Fruit fly (Drosophila melanogaster) whole organism, prepupa: ENCODE measurements around the gene CG43703.

Source experiments
- Blimp-1 ChIP-seq: fragments of 200-800 bp; sonication (Bioruptor generic); optimal IDR thresholded peaks from 3 replicates; lab custom pipeline; 2017; ENCODE audit warnings: missing biosample characterization, missing genetic modification characterization, mild to moderate bottlenecking, moderate library complexity, missing genetic modification reagents
- CG11294 ChIP-seq: fragments of 200-800 bp; sonication (Bioruptor generic); IDR thresholded peaks from 2 replicates; pipeline ENCODE4 v1.3.6; 2022; ENCODE audit warnings: missing biosample characterization, missing genetic modification characterization
- CG11902 ChIP-seq: fragments of 200-800 bp; sonication (Bioruptor generic); optimal IDR thresholded peaks from 3 replicates; lab custom pipeline; 2016; ENCODE audit warnings: missing biosample characterization, missing genetic modification characterization
- CG15336 ChIP-seq: fragments of 200-800 bp; sonication (Bioruptor generic); IDR thresholded peaks from 2 replicates; pipeline ENCODE4 v1.3.6; 2022; ENCODE audit warnings: missing biosample characterization, missing genetic modification characterization
- CG16779 ChIP-seq: fragments of 200-800 bp; sonication (Bioruptor generic); optimal IDR thresholded peaks from 3 replicates; lab custom pipeline; 2017; ENCODE audit warnings: missing biosample characterization, mild to moderate bottlenecking, missing genetic modification characterization
- CG3032 ChIP-seq: fragments of 200-800 bp; optimal IDR thresholded peaks from 2 replicates; lab custom pipeline; 2019; ENCODE audit warnings: missing biosample characterization, mild to moderate bottlenecking, missing genetic modification characterization, moderate library complexity
- CG32006 ChIP-seq: fragments of 200-800 bp; sonication (Bioruptor generic); optimal IDR thresholded peaks from 3 replicates; lab custom pipeline; 2017; ENCODE audit warnings: missing biosample characterization, mild to moderate bottlenecking, missing genetic modification characterization
- CG3919 ChIP-seq: fragments of 200-800 bp; sonication (Bioruptor generic); optimal IDR thresholded peaks from 3 replicates; lab custom pipeline; 2016; ENCODE audit warnings: missing biosample characterization, missing genetic modification characterization
- CG4318 ChIP-seq: fragments of 200-800 bp; sonication (Bioruptor generic); optimal IDR thresholded peaks from 3 replicates; lab custom pipeline; 2017; ENCODE audit warnings: missing biosample characterization, mild to moderate bottlenecking, missing genetic modification characterization
- CG6163 ChIP-seq: fragments of 200-800 bp; sonication (Bioruptor generic); IDR thresholded peaks from 3 replicates; pipeline ENCODE4 v1.3.6; 2022; ENCODE audit warnings: missing biosample characterization, missing genetic modification characterization
- CG6808 ChIP-seq: fragments of 200-800 bp; sonication (Bioruptor generic); optimal IDR thresholded peaks from 3 replicates; lab custom pipeline; 2017; ENCODE audit warnings: missing biosample characterization, missing genetic modification characterization, mild to moderate bottlenecking, moderate library complexity, missing genetic modification reagents
- CG6854 ChIP-seq: fragments of 200-800 bp; sonication (Bioruptor generic); optimal IDR thresholded peaks from 2 replicates; lab custom pipeline; 2017; ENCODE audit warnings: missing biosample characterization, mild to moderate bottlenecking, missing genetic modification characterization
- CG7368 ChIP-seq: fragments of 200-800 bp; sonication (Bioruptor generic); optimal IDR thresholded peaks from 3 replicates; lab custom pipeline; 2016; ENCODE audit warnings: missing biosample characterization, missing genetic modification characterization
- CG8319 ChIP-seq: fragments of 200-800 bp; sonication (Bioruptor generic); optimal IDR thresholded peaks from 3 replicates; lab custom pipeline; 2016; ENCODE audit warnings: missing biosample characterization, missing genetic modification characterization
- CG9139 ChIP-seq: fragments of 200-800 bp; sonication (Bioruptor generic); optimal IDR thresholded peaks from 3 replicates; lab custom pipeline; 2017; ENCODE audit warnings: missing biosample characterization, mild to moderate bottlenecking, missing genetic modification characterization
- Eip75B ChIP-seq: fragments of 200-800 bp; sonication (Bioruptor generic); optimal IDR thresholded peaks from 3 replicates; lab custom pipeline; 2016; ENCODE audit warnings: missing biosample characterization, missing genetic modification characterization
- Eip78C ChIP-seq: fragments of 200-800 bp; sonication (Bioruptor generic); peaks from one replicate; lab custom pipeline; 2016; ENCODE audit warnings: missing biosample characterization, missing genetic modification characterization
- Ets96B ChIP-seq: fragments of 200-800 bp; optimal IDR thresholded peaks from 2 replicates; lab custom pipeline; 2019; ENCODE audit warnings: missing biosample characterization, mild to moderate bottlenecking, missing genetic modification characterization, moderate library complexity
- Gug ChIP-seq: fragments of 200-800 bp; sonication (Bioruptor generic); IDR thresholded peaks from 2 replicates; pipeline ENCODE4 v1.3.6; 2022; ENCODE audit warnings: missing biosample characterization, missing genetic modification characterization
- Hr4 ChIP-seq: fragments of 200-800 bp; sonication (Bioruptor generic); optimal IDR thresholded peaks from 3 replicates; lab custom pipeline; 2016; ENCODE audit warnings: missing biosample characterization, missing genetic modification characterization
- OdsH ChIP-seq: fragments of 200-800 bp; sonication (Bioruptor generic); optimal IDR thresholded peaks from 3 replicates; lab custom pipeline; 2016; ENCODE audit warnings: missing biosample characterization, missing genetic modification characterization
- Smox ChIP-seq: fragments of 200-800 bp; sonication (Bioruptor generic); optimal IDR thresholded peaks from 3 replicates; lab custom pipeline; 2016; ENCODE audit warnings: missing biosample characterization, missing genetic modification characterization
- Sox102F ChIP-seq: fragments of 200-800 bp; sonication (Bioruptor generic); optimal IDR thresholded peaks from 2 replicates; lab custom pipeline; 2016; ENCODE audit warnings: missing biosample characterization, mild to moderate bottlenecking, missing genetic modification characterization
- Sox14 ChIP-seq: fragments of 200-800 bp; sonication (Bioruptor generic); optimal IDR thresholded peaks from 3 replicates; lab custom pipeline; 2016; ENCODE audit warnings: missing biosample characterization, missing genetic modification characterization
- achi ChIP-seq: fragments of 200-800 bp; sonication (Bioruptor generic); optimal IDR thresholded peaks from 3 replicates; lab custom pipeline; 2016; ENCODE audit warnings: missing biosample characterization, missing genetic modification characterization
- acj6 ChIP-seq: fragments of 200-800 bp; sonication (Bioruptor generic); optimal IDR thresholded peaks from 3 replicates; lab custom pipeline; 2016; ENCODE audit warnings: missing biosample characterization, missing genetic modification characterization
- cyc ChIP-seq: fragments of 200-800 bp; sonication (Bioruptor generic); optimal IDR thresholded peaks from 3 replicates; lab custom pipeline; 2016; ENCODE audit warnings: missing biosample characterization, missing genetic modification characterization
- dac ChIP-seq: fragments of 200-800 bp; sonication (Bioruptor generic); optimal IDR thresholded peaks from 2 replicates; lab custom pipeline; 2017; ENCODE audit warnings: missing biosample characterization, mild to moderate bottlenecking, missing genetic modification characterization
- dsx ChIP-seq: fragments of 200-800 bp; optimal IDR thresholded peaks from 3 replicates; lab custom pipeline; 2019; ENCODE audit warnings: missing biosample characterization, mild to moderate bottlenecking, missing genetic modification characterization, moderate library complexity; ENCODE audit not compliant: poor library complexity, severe bottlenecking
- esn ChIP-seq: fragments of 200-800 bp; sonication (Bioruptor generic); optimal IDR thresholded peaks from 2 replicates; lab custom pipeline; 2016; ENCODE audit warnings: missing biosample characterization, mild to moderate bottlenecking, missing genetic modification characterization, moderate library complexity
- fd59A ChIP-seq: fragments of 200-800 bp; sonication (Bioruptor generic); optimal IDR thresholded peaks from 2 replicates; lab custom pipeline; 2017; ENCODE audit warnings: missing biosample characterization, mild to moderate bottlenecking, missing genetic modification characterization, missing genetic modification reagents
- fd85E ChIP-seq: fragments of 200-800 bp; sonication (Bioruptor generic); optimal IDR thresholded peaks from 3 replicates; lab custom pipeline; 2016; ENCODE audit warnings: missing biosample characterization, missing genetic modification characterization
- fkh ChIP-seq: fragments of 200-800 bp; sonication (Bioruptor generic); optimal IDR thresholded peaks from 3 replicates; lab custom pipeline; 2017; ENCODE audit warnings: missing biosample characterization, mild to moderate bottlenecking, missing genetic modification characterization, moderate library complexity
- lz ChIP-seq: fragments of 200-800 bp; sonication (Bioruptor generic); optimal IDR thresholded peaks from 3 replicates; lab custom pipeline; 2016; ENCODE audit warnings: missing biosample characterization, missing genetic modification characterization
- net ChIP-seq: fragments of 200-800 bp; sonication (Bioruptor generic); optimal IDR thresholded peaks from 3 replicates; lab custom pipeline; 2016; ENCODE audit warnings: missing biosample characterization, missing genetic modification characterization
- salr ChIP-seq, 2 experiments: fragments of 200-800 bp; sonication (Bioruptor generic); optimal IDR thresholded peaks; 3 replicates each; lab custom pipeline; 2016 to 2018; ENCODE audit warnings: missing biosample characterization in 2 of 2, missing genetic modification characterization in 2 of 2, mild to moderate bottlenecking in 1 of 2
- spab ChIP-seq: fragments of 200-800 bp; sonication (Bioruptor generic); optimal IDR thresholded peaks from 2 replicates; lab custom pipeline; 2017; ENCODE audit warnings: missing biosample characterization, mild to moderate bottlenecking, missing genetic modification characterization, missing genetic modification reagents
- ss ChIP-seq, 2 experiments: fragments of 200-800 bp; sonication (Bioruptor generic); optimal IDR thresholded peaks; 2 replicates in 1 of 2; 3 replicates in 1 of 2; lab custom pipeline; 2017 to 2018; ENCODE audit warnings: mild to moderate bottlenecking in 2 of 2, missing biosample characterization in 2 of 2, missing genetic modification characterization in 2 of 2, moderate library complexity in 1 of 2
- svp ChIP-seq: fragments of 200-800 bp; sonication (Bioruptor generic); peaks from one replicate; lab custom pipeline; 2016; ENCODE audit warnings: missing biosample characterization, missing genetic modification characterization
- topi ChIP-seq: fragments of 200-800 bp; sonication (Bioruptor generic); optimal IDR thresholded peaks from 3 replicates; lab custom pipeline; 2016; ENCODE audit warnings: missing biosample characterization, missing genetic modification characterization
- vri ChIP-seq: fragments of 200-800 bp; sonication (Bioruptor generic); optimal IDR thresholded peaks from 3 replicates; lab custom pipeline; 2016; ENCODE audit warnings: missing biosample characterization, mild to moderate bottlenecking, missing genetic modification characterization

Gene CG43703

dm6 chr2L:3772937-3773623 is 7.8 kb downstream of the CG43703 start (continued):
- TF ChIP-seq CG16779, result peak; percentile 50
- peak; percentile 31 for TF ChIP-seq Blimp-1 (GFP tag; lab: Kevin White, UChicago)
- peak; percentile 87 for TF ChIP-seq esn (GFP tag; lab: Kevin White, UChicago)
- TF ChIP-seq CG4318 (GFP tag; lab: Kevin White, UChicago), result peak; percentile 67
- peak; percentile 83 for TF ChIP-seq topi (GFP tag; lab: Kevin White, UChicago)
- TF ChIP-seq dac (GFP tag; lab: Kevin White, UChicago), result peak; percentile 39
- TF ChIP-seq Hr4 (GFP tag; lab: Kevin White, UChicago), result peak; percentile 76
- peak; percentile 76 for TF ChIP-seq Eip75B (GFP tag; lab: Kevin White, UChicago)
- TF ChIP-seq Sox14 (GFP tag; lab: Kevin White, UChicago), result peak; percentile 76
- TF ChIP-seq lz, result peak; percentile 76
- peak; percentile 91 for TF ChIP-seq svp (GFP tag; lab: Kevin White, UChicago)
- TF ChIP-seq CG11902 (GFP tag; lab: Kevin White, UChicago), result peak; percentile 33
- peak; percentile 54; the same call in 1 of the 2 replicates for TF ChIP-seq CG15336 (GFP tag; lab: Robert Waterston, UW)
- peak; percentile 79 for TF ChIP-seq achi (GFP tag; lab: Kevin White, UChicago)
- TF ChIP-seq fd59A (GFP tag; lab: Kevin White, UChicago), result peak; percentile 53
- peak; percentile 7 to 74 for TF ChIP-seq salr (GFP tag; optimal IDR thresholded peaks at IDR 0.05; lab: Kevin White, UChicago)
- TF ChIP-seq OdsH, result peak; percentile 79
- peak; percentile 79 for TF ChIP-seq acj6 (GFP tag; lab: Kevin White, UChicago)

dm6 chr2L:3773624-3773978 is 8.3 kb downstream of the CG43703 start:
- no peak for TF ChIP-seq CG6808 (GFP tag; lab: Kevin White, UChicago)
- no peak for TF ChIP-seq CG3919 (GFP tag; lab: Kevin White, UChicago)
- no peak for TF ChIP-seq Eip78C (GFP tag; lab: Kevin White, UChicago)
- no peak for TF ChIP-seq cyc (GFP tag; lab: Kevin White, UChicago)
- TF ChIP-seq Ets96B, result no peak
- no peak for TF ChIP-seq CG8319 (GFP tag; lab: Kevin White, UChicago)
- no peak for TF ChIP-seq Gug (GFP tag; lab: Robert Waterston, UW)
- no peak for TF ChIP-seq CG11294 (GFP tag; lab: Robert Waterston, UW)
- no peak for TF ChIP-seq Eip75B (GFP tag; lab: Kevin White, UChicago)
- TF ChIP-seq CG11902 (GFP tag; lab: Kevin White, UChicago), result no peak
- no peak for TF ChIP-seq Sox14 (GFP tag; lab: Kevin White, UChicago)
- no peak for TF ChIP-seq CG3032
- TF ChIP-seq CG6854 (GFP tag; lab: Kevin White, UChicago), result no peak
- no peak for TF ChIP-seq Hr4 (GFP tag; lab: Kevin White, UChicago)
- no peak for TF ChIP-seq Smox (GFP tag; lab: Kevin White, UChicago)
- TF ChIP-seq net, result no peak
- no peak for TF ChIP-seq CG32006 (GFP tag; lab: Kevin White, UChicago)
- TF ChIP-seq, all 60 proteins: peak for 0

- no peak for TF ChIP-seq dsx
- TF ChIP-seq vri (GFP tag; lab: Kevin White, UChicago), result peak; percentile 67
- peak; percentile 50 for TF ChIP-seq Sox102F (GFP tag; lab: Kevin White, UChicago)
- TF ChIP-seq fkh, result peak; percentile 68
- no peak for TF ChIP-seq Blimp-1 (GFP tag; lab: Kevin White, UChicago)
- TF ChIP-seq CG11902 (GFP tag; lab: Kevin White, UChicago), result peak; percentile 33
- TF ChIP-seq Ets96B, result peak; percentile 56
- no peak for TF ChIP-seq salr (GFP tag; optimal IDR thresholded peaks at IDR 0.05; lab: Kevin White, UChicago)
- peak; percentile 61 for TF ChIP-seq topi (GFP tag; lab: Kevin White, UChicago)
- peak; percentile 42 for TF ChIP-seq spab (GFP tag; lab: Kevin White, UChicago)
- TF ChIP-seq CG6808 (GFP tag; lab: Kevin White, UChicago), result peak; percentile 16
- TF ChIP-seq Hr4 (GFP tag; lab: Kevin White, UChicago), result peak; percentile 42
- peak; percentile 29 for TF ChIP-seq Eip75B (GFP tag; lab: Kevin White, UChicago)
- TF ChIP-seq CG15336 (GFP tag; lab: Robert Waterston, UW), result no peak
- peak; percentile 50 for TF ChIP-seq fd59A (GFP tag; lab: Kevin White, UChicago)
- peak; percentile 44 for TF ChIP-seq cyc (GFP tag; lab: Kevin White, UChicago)
- no peak for TF ChIP-seq net
- TF ChIP-seq CG3032, result peak; percentile 45
- TF ChIP-seq ss (GFP tag; optimal IDR thresholded peaks at IDR 0.05; lab: Kevin White, UChicago), result no peak
- no peak for TF ChIP-seq CG7368 (GFP tag; lab: Kevin White, UChicago)
- peak; percentile 13 for TF ChIP-seq CG4318 (GFP tag; lab: Kevin White, UChicago)
- TF ChIP-seq fd85E (GFP tag; lab: Kevin White, UChicago), result no peak
- TF ChIP-seq CG6163 (GFP tag; lab: Robert Waterston, UW), result peak; percentile 25; the same call in 2 of the 3 replicates
- no peak for TF ChIP-seq CG6854 (GFP tag; lab: Kevin White, UChicago)
- peak; percentile 50 for TF ChIP-seq CG32006 (GFP tag; lab: Kevin White, UChicago)
- TF ChIP-seq lz, result peak; percentile 53
- TF ChIP-seq CG8319 (GFP tag; lab: Kevin White, UChicago), result peak; percentile 20
- TF ChIP-seq OdsH, result peak; percentile 63
- TF ChIP-seq CG9139 (GFP tag; lab: Kevin White, UChicago), result no peak
- peak; percentile 61 for TF ChIP-seq Sox14 (GFP tag; lab: Kevin White, UChicago)
Measured at dm6 chr2L:3775767-3776351, 10.6 kb downstream of the CG43703 start.
